Worm (Caenorhabditis elegans) whole organism, L2 larva: ENCODE measurements around the gene C56C10.9.

Experiments used
- ZK546.5 ChIP-seq: sonication (generic microtip); optimal IDR thresholded peaks from 2 replicates; lab custom pipeline; 2017; ENCODE audit warnings: missing biosample characterization, missing genetic modification characterization
- mab-5 ChIP-seq: fragments of 150-350 bp; optimal IDR thresholded peaks from 2 replicates; lab custom pipeline; 2014; ENCODE audit warnings: missing biosample characterization, missing genetic modification characterization
- mbf-1 ChIP-seq: sonication (generic microtip); optimal IDR thresholded peaks from 2 replicates; lab custom pipeline; 2017; ENCODE audit warnings: missing biosample characterization, missing genetic modification characterization
- nhr-12 ChIP-seq: fragments of 150-350 bp; optimal IDR thresholded peaks from 2 replicates; lab custom pipeline; 2014; ENCODE audit warnings: missing biosample characterization, missing genetic modification characterization
- nhr-129 ChIP-seq: fragments of 150-350 bp; optimal IDR thresholded peaks from 2 replicates; lab custom pipeline; 2014; ENCODE audit warnings: missing biosample characterization, missing genetic modification characterization
- nhr-237 ChIP-seq: fragments of 150-350 bp; optimal IDR thresholded peaks from 2 replicates; lab custom pipeline; 2014; ENCODE audit warnings: missing biosample characterization, missing genetic modification characterization
- nhr-25 ChIP-seq: fragments of 150-350 bp; sonication (generic microtip); optimal IDR thresholded peaks from 3 replicates; lab custom pipeline; 2014; ENCODE audit warnings: missing biosample characterization, missing genetic modification characterization
- skn-1 ChIP-seq: sonication (generic microtip); optimal IDR thresholded peaks from 2 replicates; lab custom pipeline; 2017; ENCODE audit warnings: missing biosample characterization, missing genetic modification characterization
- snpc-4 ChIP-seq: fragments of 150-350 bp; optimal IDR thresholded peaks from 2 replicates; lab custom pipeline; 2014; ENCODE audit warnings: missing biosample characterization, missing genetic modification characterization
- unc-62 ChIP-seq: fragments of 150-350 bp; optimal IDR thresholded peaks from 2 replicates; lab custom pipeline; 2014; ENCODE audit warnings: missing biosample characterization, missing genetic modification reagents, missing genetic modification characterization
- zag-1 ChIP-seq: fragments of 150-350 bp; optimal IDR thresholded peaks from 2 replicates; lab custom pipeline; 2014; ENCODE audit warnings: missing biosample characterization, missing genetic modification characterization
- ztf-11 ChIP-seq: sonication (generic microtip); optimal IDR thresholded peaks from 2 replicates; lab custom pipeline; 2017; ENCODE audit warnings: missing biosample characterization, missing genetic modification characterization

ce11 chrII:6566628-6567180 is 25.4 kb downstream of the C56C10.9 start, which contains the start of the genes F18C5.5 and F18C5.9:
- TF ChIP-seq nhr-237, result no peak
- no peak for TF ChIP-seq mbf-1 (tag; lab: Kevin White, UChicago)
- no peak for TF ChIP-seq nhr-129
- TF ChIP-seq zag-1 (tag; lab: Kevin White, UChicago), result no peak
- no peak for TF ChIP-seq mab-5
- TF ChIP-seq ztf-11 (tag; lab: Kevin White, UChicago), result no peak
- TF ChIP-seq unc-62 (GFP tag; lab: Kevin White, UChicago), result no peak
- TF ChIP-seq nhr-12 (tag; lab: Kevin White, UChicago), result no peak
- TF ChIP-seq skn-1 (tag; lab: Kevin White, UChicago), result no peak
- no peak for TF ChIP-seq ZK546.5
- no peak for TF ChIP-seq snpc-4 (tag; lab: Kevin White, UChicago)
- no peak for TF ChIP-seq nhr-25 (tag; lab: Kevin White, UChicago)
